Fruit fly (Drosophila melanogaster) whole organism, wandering third instar larva: Measurements from ENCODE around the gene Rcd5.

ENCODE experiments used
- Abd-B ChIP-seq: fragments of >200 bp; optimal IDR thresholded peaks from 2 replicates; lab custom pipeline; 2017; ENCODE audit warnings: missing biosample characterization, missing genetic modification characterization
- HLH106 ChIP-seq: fragments of 200-800 bp; optimal IDR thresholded peaks from 3 replicates; lab custom pipeline; 2019; ENCODE audit warnings: missing biosample characterization, mild to moderate bottlenecking, missing genetic modification characterization, moderate library complexity
- Hr78 ChIP-seq: fragments of >200 bp; optimal IDR thresholded peaks from 2 replicates; lab custom pipeline; 2017; ENCODE audit warnings: missing biosample characterization, missing genetic modification characterization
- Myc ChIP-seq: fragments of >200 bp; optimal IDR thresholded peaks from 2 replicates; lab custom pipeline; 2017
- OdsH ChIP-seq: fragments of 200-800 bp; sonication (Bioruptor generic); optimal IDR thresholded peaks from 2 replicates; lab custom pipeline; 2016; ENCODE audit warnings: missing biosample characterization, mild to moderate bottlenecking, missing genetic modification characterization
- dl ChIP-seq, 2 experiments: fragments of 175-275, 200-275 bp in 1 of 2; fragments of 200-275 bp in 1 of 2; sonication (Bioruptor generic); optimal IDR thresholded peaks; lab custom pipeline; 2018; ENCODE audit warnings: mild to moderate bottlenecking in 2 of 2, missing biosample characterization in 2 of 2, missing genetic modification characterization in 2 of 2, moderate library complexity in 2 of 2; ENCODE audit not compliant: partially characterized antibody in 2 of 2, insufficient read depth in 1 of 2
- dmrt93B ChIP-seq: fragments of 200-800 bp; sonication (Bioruptor generic); optimal IDR thresholded peaks from 2 replicates; lab custom pipeline; 2018; ENCODE audit warnings: missing biosample characterization, mild to moderate bottlenecking, missing genetic modification characterization
- rgr ChIP-seq: fragments of 200-800 bp; sonication (Bioruptor generic); optimal IDR thresholded peaks from 3 replicates; lab custom pipeline; 2016; ENCODE audit warnings: missing biosample characterization, mild to moderate bottlenecking, missing genetic modification characterization

- TF ChIP-seq HLH106 (tag; lab: Kevin White, UChicago) (no peak), dmrt93B (GFP tag; lab: Kevin White, UChicago) (no peak), dl (GFP tag; optimal IDR thresholded peaks at IDR 0.05; lab: Kevin White, UChicago; ENCODE audit: insufficient read depth in 1 of 2, partially characterized antibody in 2 of 2) (no peak), OdsH (no peak), Hr78 (GFP tag; lab: Kevin White, UChicago) (no peak), Myc (lab: Kevin White, UChicago) (no peak), rgr (GFP tag; lab: Kevin White, UChicago) (no peak), Abd-B (no peak)
Measured at dm6 chr3L:4016754-4017153, 23.6 kb upstream of the Rcd5 start.
